Fruit fly (Drosophila melanogaster): ENCODE measurements around the gene CG3437.

The CG3437 gene

dm6 chr3L:9410754-9411423 lies 46.6 kb downstream of the CG3437 start, which contains the start of the genes CG4022 and Cpsf5 (continued):
- TF ChIP-seq Poxn (GFP tag; IDR thresholded peaks at IDR 0.05) (peak; percentile 56; the same call in 1 of the 2 replicates), Trl (optimal IDR thresholded peaks at IDR 0.05) (no peak), Trl (GFP tag; optimal IDR thresholded peaks at IDR 0.05) (peak; percentile 57), fru (optimal IDR thresholded peaks at IDR 0.05) (no peak), dan (GFP tag; IDR thresholded peaks at IDR 0.05) (no peak), Hr39 (optimal IDR thresholded peaks at IDR 0.05) (no peak), zen (tag; optimal IDR thresholded peaks at IDR 0.05) (peak; percentile 86), tna (GFP tag; IDR thresholded peaks at IDR 0.05; ENCODE audit: partially characterized antibody) (no peak), NK7.1 (GFP tag; optimal IDR thresholded peaks at IDR 0.05) (no peak), Ptx1 (GFP tag; IDR thresholded peaks at IDR 0.05) (peak; percentile 84), Taf1 (GFP tag; IDR thresholded peaks at IDR 0.05) (peak; percentile 68), bsh (GFP tag; optimal IDR thresholded peaks at IDR 0.05) (peak in 1 of 2 experiments; percentile 87), Dek (tag; optimal IDR thresholded peaks at IDR 0.05) (peak; percentile 83), mam (GFP tag; optimal IDR thresholded peaks at IDR 0.05) (peak; percentile 73), CG3163 (GFP tag; optimal IDR thresholded peaks at IDR 0.05) (peak; percentile 18), CG1602 (GFP tag; optimal IDR thresholded peaks at IDR 0.05) (peak; percentile 73), HLH3B (GFP tag; IDR thresholded peaks at IDR 0.05) (peak; percentile 84), CG13424 (tag; optimal IDR thresholded peaks at IDR 0.05) (peak; percentile 92), CG1529 (GFP tag; optimal IDR thresholded peaks at IDR 0.05) (peak; percentile 76), bigmax (GFP tag; optimal IDR thresholded peaks at IDR 0.05) (peak; percentile 34), slou (GFP tag; optimal IDR thresholded peaks at IDR 0.05) (peak; percentile 51), CG10321 (GFP tag; IDR thresholded peaks at IDR 0.05) (peak; percentile 40; the same call in 1 of the 2 replicates), CG30403 (GFP tag; optimal IDR thresholded peaks at IDR 0.05) (peak; percentile 90), dmrt11E (tag; optimal IDR thresholded peaks at IDR 0.05) (peak; percentile 86), D (optimal IDR thresholded peaks at IDR 0.05) (no peak), D (GFP tag; optimal IDR thresholded peaks at IDR 0.05) (peak; percentile 75), jumu (GFP tag; optimal IDR thresholded peaks at IDR 0.05) (peak; percentile 67), Gsc (GFP tag; IDR thresholded peaks at IDR 0.05) (no peak), CG4360 (GFP tag; IDR thresholded peaks at IDR 0.05) (no peak), exex (tag; optimal IDR thresholded peaks at IDR 0.05) (peak; percentile 77), eve (GFP tag; optimal IDR thresholded peaks at IDR 0.05) (no peak), ttk (GFP tag; IDR thresholded peaks at IDR 0.05) (peak; percentile 77), E2f2 (GFP tag; IDR thresholded peaks at IDR 0.05) (peak; percentile 70), chif (GFP tag; optimal IDR thresholded peaks at IDR 0.05) (peak; percentile 63 to 70), B-H1 (GFP tag; IDR thresholded peaks at IDR 0.05) (peak; percentile 63; the same call in 2 of the 3 replicates), CG2116 (GFP tag; optimal IDR thresholded peaks at IDR 0.05) (peak; percentile 83), CG13296 (GFP tag; optimal IDR thresholded peaks at IDR 0.05) (peak; percentile 72), CG3847 (GFP tag; IDR thresholded peaks at IDR 0.05) (peak; percentile 88), CG17568 (GFP tag; optimal IDR thresholded peaks at IDR 0.05) (peak; percentile 63), CG30020 (tag; optimal IDR thresholded peaks at IDR 0.05) (peak; percentile 78), gsb (GFP tag; IDR thresholded peaks at IDR 0.05) (peak; percentile 39; the same call in 1 of the 2 replicates), zen2 (GFP tag; IDR thresholded peaks at IDR 0.05; ENCODE audit: partially characterized antibody) (no peak; the same call in 2 of the 3 replicates), dpn (GFP tag; optimal IDR thresholded peaks at IDR 0.05) (peak; percentile 66 to 85), CG10366 (GFP tag; IDR thresholded peaks at IDR 0.05) (peak; percentile 86), CG18262 (tag; optimal IDR thresholded peaks at IDR 0.05) (peak; percentile 84), her (GFP tag; optimal IDR thresholded peaks at IDR 0.05) (no peak), CG4730 (GFP tag; IDR thresholded peaks at IDR 0.05) (peak; percentile 62), CG1792 (GFP tag; optimal IDR thresholded peaks at IDR 0.05) (peak; percentile 55), CG1603 (tag; optimal IDR thresholded peaks at IDR 0.05) (peak; percentile 64), Mes4 (GFP tag; optimal IDR thresholded peaks at IDR 0.05) (peak; percentile 32), CTCF (GFP tag; optimal IDR thresholded peaks at IDR 0.05) (no peak), CG2712 (tag; optimal IDR thresholded peaks at IDR 0.05) (peak; percentile 91)
